Fruit fly (Drosophila melanogaster) whole organism, embryonic: ENCODE measurements around the gene CG9483.

Experiments
- Ada2b ChIP-seq: fragments of 200-800 bp; sonication (Bioruptor generic); IDR thresholded peaks from 2 replicates; pipeline ENCODE4 v1.3.6; 2022; ENCODE audit warnings: missing biosample characterization, missing genetic modification characterization
- C15 ChIP-seq: fragments of 200-800 bp; sonication (Bioruptor generic); IDR thresholded peaks from 3 replicates; pipeline ENCODE4 v1.3.6; 2022; ENCODE audit warnings: missing biosample characterization, missing genetic modification characterization
- CG10431 ChIP-seq: fragments of 200-800 bp; sonication (Bioruptor generic); optimal IDR thresholded peaks from 3 replicates; lab custom pipeline; 2018; ENCODE audit warnings: missing biosample characterization, mild to moderate bottlenecking, missing genetic modification characterization
- CG11085 ChIP-seq: fragments of 200-800 bp; sonication (Bioruptor generic); IDR thresholded peaks from 2 replicates; pipeline ENCODE4 v1.3.6; 2022; ENCODE audit warnings: missing biosample characterization, missing genetic modification characterization
- CG11456 ChIP-seq: fragments of 200-800 bp; sonication (Bioruptor generic); IDR thresholded peaks from 3 replicates; pipeline ENCODE4 v1.3.6; 2022; ENCODE audit warnings: missing biosample characterization, missing genetic modification characterization
- CG14965 ChIP-seq: fragments of 200-800 bp; sonication (Bioruptor generic); optimal IDR thresholded peaks from 2 replicates; lab custom pipeline; 2016; ENCODE audit warnings: missing biosample characterization, missing genetic modification characterization, borderline replicate concordance
- CG1647 ChIP-seq: fragments of 200-800 bp; sonication (Bioruptor generic); optimal IDR thresholded peaks from 3 replicates; lab custom pipeline; 2016; ENCODE audit warnings: missing biosample characterization, missing genetic modification characterization
- CG17829 ChIP-seq: fragments of 200-800 bp; optimal IDR thresholded peaks from 2 replicates; lab custom pipeline; 2019; ENCODE audit warnings: missing biosample characterization, mild to moderate bottlenecking, missing genetic modification characterization, moderate library complexity
- CG1832 ChIP-seq: fragments of 200-800 bp; sonication (Bioruptor generic); optimal IDR thresholded peaks from 2 replicates; lab custom pipeline; 2017; ENCODE audit warnings: missing biosample characterization, mild to moderate bottlenecking, missing genetic modification characterization, inconsistent platforms
- CG18619 ChIP-seq: fragments of 200-800 bp; sonication (Bioruptor generic); optimal IDR thresholded peaks from 3 replicates; lab custom pipeline; 2017; ENCODE audit warnings: missing biosample characterization, mild to moderate bottlenecking, missing genetic modification characterization
- CG3065 ChIP-seq: fragments of 200-800 bp; sonication (Bioruptor generic); optimal IDR thresholded peaks from 2 replicates; lab custom pipeline; 2016; ENCODE audit warnings: missing biosample characterization, missing genetic modification characterization
- CG33557 ChIP-seq: fragments of 200-800 bp; sonication (Bioruptor generic); optimal IDR thresholded peaks from 2 replicates; lab custom pipeline; 2019; ENCODE audit warnings: missing biosample characterization, mild to moderate bottlenecking, missing genetic modification characterization, moderate library complexity
- CG3407 ChIP-seq: fragments of 200-800 bp; sonication (Bioruptor generic); optimal IDR thresholded peaks from 2 replicates; lab custom pipeline; 2018; ENCODE audit warnings: missing biosample characterization, mild to moderate bottlenecking, missing genetic modification characterization
- CG4360 ChIP-seq: fragments of 200-800 bp; sonication (Bioruptor generic); IDR thresholded peaks from 2 replicates; pipeline ENCODE4 v1.3.6; 2022; ENCODE audit warnings: missing biosample characterization, missing genetic modification characterization
- CG5953 ChIP-seq: fragments of 200-800 bp; sonication (Bioruptor generic); IDR thresholded peaks from 2 replicates; pipeline ENCODE4 v1.3.6; 2022; ENCODE audit warnings: missing biosample characterization, missing genetic modification characterization
- CG7839 ChIP-seq: fragments of 200-800 bp; sonication (Bioruptor generic); optimal IDR thresholded peaks from 3 replicates; lab custom pipeline; 2018; ENCODE audit warnings: missing biosample characterization, mild to moderate bottlenecking, missing genetic modification characterization, moderate library complexity
- CG8290 ChIP-seq, 3 experiments: fragments of 200-800 bp; sonication (Bioruptor generic); optimal IDR thresholded peaks; 2 replicates each; lab custom pipeline; 2016 to 2019; ENCODE audit warnings: missing biosample characterization in 3 of 3, missing genetic modification characterization in 3 of 3, mild to moderate bottlenecking in 2 of 3, moderate library complexity in 1 of 3
- Elba2 ChIP-seq: fragments of 200-800 bp; sonication (Bioruptor generic); optimal IDR thresholded peaks from 3 replicates; lab custom pipeline; 2016; ENCODE audit warnings: missing biosample characterization, missing genetic modification characterization
- Fer1 ChIP-seq: fragments of 200-800 bp; sonication (Bioruptor generic); optimal IDR thresholded peaks from 2 replicates; lab custom pipeline; 2017; ENCODE audit warnings: missing biosample characterization, mild to moderate bottlenecking, missing genetic modification characterization
- HHEX ChIP-seq: fragments of 200-800 bp; sonication (Bioruptor generic); optimal IDR thresholded peaks from 3 replicates; lab custom pipeline; 2017; ENCODE audit warnings: missing biosample characterization, mild to moderate bottlenecking, missing genetic modification characterization, missing genetic modification reagents
- HmgZ ChIP-seq: fragments of 200-800 bp; sonication (Bioruptor generic); optimal IDR thresholded peaks from 2 replicates; lab custom pipeline; 2018; ENCODE audit warnings: missing biosample characterization, mild to moderate bottlenecking, missing genetic modification characterization
- Hr51 ChIP-seq, 2 experiments: fragments of 200-800 bp; sonication (Bioruptor generic); optimal IDR thresholded peaks; 2 replicates in 1 of 2; 3 replicates in 1 of 2; lab custom pipeline; 2016 to 2018; ENCODE audit warnings: missing biosample characterization in 2 of 2, missing genetic modification characterization in 2 of 2, mild to moderate bottlenecking in 1 of 2, moderate library complexity in 1 of 2
- Lhr ChIP-seq: fragments of 200-800 bp; sonication (Bioruptor generic); optimal IDR thresholded peaks from 3 replicates; lab custom pipeline; 2017; ENCODE audit warnings: mild to moderate bottlenecking, missing biosample characterization, missing genetic modification reagents, missing genetic modification characterization
- MTF-1 ChIP-seq: fragments of 200-800 bp; sonication (Bioruptor generic); optimal IDR thresholded peaks from 2 replicates; lab custom pipeline; 2018; ENCODE audit warnings: missing biosample characterization, mild to moderate bottlenecking, missing genetic modification characterization, borderline replicate concordance
- Mad ChIP-seq: fragments of 200-800 bp; sonication (Bioruptor generic); optimal IDR thresholded peaks from 2 replicates; lab custom pipeline; 2016; ENCODE audit warnings: missing biosample characterization, missing genetic modification characterization
- PHDP ChIP-seq: fragments of 200-800 bp; sonication (Bioruptor generic); optimal IDR thresholded peaks from 3 replicates; lab custom pipeline; 2018; ENCODE audit warnings: missing biosample characterization, mild to moderate bottlenecking, missing genetic modification characterization, moderate library complexity
- Spps ChIP-seq: fragments of 200-800 bp; sonication (Bioruptor generic); optimal IDR thresholded peaks from 2 replicates; lab custom pipeline; 2018; ENCODE audit warnings: missing biosample characterization, mild to moderate bottlenecking, missing genetic modification characterization
- Vsx1 ChIP-seq: fragments of 200-800 bp; sonication (Bioruptor generic); optimal IDR thresholded peaks from 2 replicates; lab custom pipeline; 2017; ENCODE audit warnings: missing biosample characterization, mild to moderate bottlenecking, missing genetic modification characterization, missing genetic modification reagents
- Xbp1 ChIP-seq: fragments of 200-800 bp; sonication (Bioruptor generic); optimal IDR thresholded peaks from 3 replicates; lab custom pipeline; 2016; ENCODE audit warnings: missing biosample characterization, mild to moderate bottlenecking, missing genetic modification characterization
- Xrp1 ChIP-seq: fragments of 200-800 bp; sonication (Bioruptor generic); IDR thresholded peaks from 2 replicates; pipeline ENCODE4 v1.3.6; 2022; ENCODE audit warnings: missing biosample characterization, missing genetic modification characterization
- aop ChIP-seq: fragments of 200-800 bp; sonication (Bioruptor generic); IDR thresholded peaks from 2 replicates; pipeline ENCODE4 v1.3.6; 2022; ENCODE audit warnings: missing biosample characterization, missing genetic modification characterization
- bab2 ChIP-seq: fragments of 200-800 bp; sonication (Bioruptor generic); optimal IDR thresholded peaks from 2 replicates; lab custom pipeline; 2016; ENCODE audit warnings: missing biosample characterization, missing genetic modification characterization
- bcd ChIP-seq: fragments of 200-800 bp; sonication (Bioruptor generic); optimal IDR thresholded peaks from 2 replicates; lab custom pipeline; 2017; ENCODE audit warnings: missing biosample characterization, mild to moderate bottlenecking, missing genetic modification characterization
- ci ChIP-seq: fragments of 200-800 bp; sonication (Bioruptor generic); IDR thresholded peaks from 3 replicates; pipeline ENCODE4 v1.3.6; 2022; ENCODE audit warnings: missing biosample characterization, missing genetic modification characterization
- corto ChIP-seq: fragments of 200-800 bp; sonication (Bioruptor generic); optimal IDR thresholded peaks from 2 replicates; lab custom pipeline; 2016; ENCODE audit warnings: missing biosample characterization, mild to moderate bottlenecking, missing genetic modification characterization, moderate library complexity
- crc ChIP-seq: fragments of 200-800 bp; sonication (Bioruptor generic); optimal IDR thresholded peaks from 2 replicates; lab custom pipeline; 2016; ENCODE audit warnings: missing biosample characterization, missing genetic modification characterization
- en ChIP-seq: fragments of 200-800 bp; sonication (Bioruptor generic); optimal IDR thresholded peaks from 2 replicates; lab custom pipeline; 2016; ENCODE audit warnings: missing biosample characterization, missing genetic modification characterization
- fd64A ChIP-seq: fragments of 200-800 bp; sonication (Bioruptor generic); optimal IDR thresholded peaks from 3 replicates; lab custom pipeline; 2018; ENCODE audit warnings: missing biosample characterization, mild to moderate bottlenecking, missing genetic modification characterization
- gsb-n ChIP-seq: fragments of 200-800 bp; sonication (Bioruptor generic); optimal IDR thresholded peaks from 3 replicates; lab custom pipeline; 2018; ENCODE audit warnings: missing biosample characterization, mild to moderate bottlenecking, missing genetic modification characterization
- jumu ChIP-seq: fragments of 200-800 bp; sonication (Bioruptor generic); optimal IDR thresholded peaks from 3 replicates; lab custom pipeline; 2016; ENCODE audit warnings: missing biosample characterization, missing genetic modification characterization
- nmo ChIP-seq: fragments of 200-800 bp; sonication (Bioruptor generic); optimal IDR thresholded peaks from 2 replicates; lab custom pipeline; 2018; ENCODE audit warnings: missing biosample characterization, mild to moderate bottlenecking, missing genetic modification characterization, moderate library complexity
- onecut ChIP-seq: fragments of 200-800 bp; sonication (Bioruptor generic); IDR thresholded peaks from 2 replicates; pipeline ENCODE4 v1.3.6; 2022; ENCODE audit warnings: missing biosample characterization, missing genetic modification characterization
- ro ChIP-seq: fragments of 200-800 bp; sonication (Bioruptor generic); IDR thresholded peaks from 2 replicates; pipeline ENCODE4 v1.3.6; 2022; ENCODE audit warnings: missing biosample characterization, missing genetic modification characterization
- shn ChIP-seq: fragments of 200-800 bp; sonication (Bioruptor generic); optimal IDR thresholded peaks from 3 replicates; lab custom pipeline; 2016; ENCODE audit warnings: missing biosample characterization, missing genetic modification characterization
- stwl ChIP-seq: fragments of 200-800 bp; sonication (Bioruptor generic); optimal IDR thresholded peaks from 3 replicates; lab custom pipeline; 2018; ENCODE audit warnings: missing biosample characterization, mild to moderate bottlenecking, missing genetic modification characterization, moderate library complexity
- sug ChIP-seq: fragments of 200-800 bp; optimal IDR thresholded peaks from 2 replicates; lab custom pipeline; 2019; ENCODE audit warnings: missing biosample characterization, mild to moderate bottlenecking, missing genetic modification characterization, moderate library complexity
- tio ChIP-seq: fragments of 200-800 bp; sonication (Bioruptor generic); optimal IDR thresholded peaks from 2 replicates; lab custom pipeline; 2017; ENCODE audit warnings: missing biosample characterization, missing genetic modification characterization, inconsistent platforms
- unpg ChIP-seq: fragments of 200-800 bp; sonication (Bioruptor generic); optimal IDR thresholded peaks from 3 replicates; lab custom pipeline; 2018; ENCODE audit warnings: missing biosample characterization, mild to moderate bottlenecking, missing genetic modification characterization, moderate library complexity
- vvl ChIP-seq: fragments of 200-800 bp; sonication (Bioruptor generic); IDR thresholded peaks from 2 replicates; pipeline ENCODE4 v1.3.6; 2022; ENCODE audit warnings: missing biosample characterization, missing genetic modification characterization
- wek ChIP-seq: fragments of 200-800 bp; sonication (Bioruptor generic); optimal IDR thresholded peaks from 3 replicates; lab custom pipeline; 2018; ENCODE audit warnings: missing biosample characterization, mild to moderate bottlenecking, missing genetic modification characterization, moderate library complexity

The CG9483 gene

DNA sequence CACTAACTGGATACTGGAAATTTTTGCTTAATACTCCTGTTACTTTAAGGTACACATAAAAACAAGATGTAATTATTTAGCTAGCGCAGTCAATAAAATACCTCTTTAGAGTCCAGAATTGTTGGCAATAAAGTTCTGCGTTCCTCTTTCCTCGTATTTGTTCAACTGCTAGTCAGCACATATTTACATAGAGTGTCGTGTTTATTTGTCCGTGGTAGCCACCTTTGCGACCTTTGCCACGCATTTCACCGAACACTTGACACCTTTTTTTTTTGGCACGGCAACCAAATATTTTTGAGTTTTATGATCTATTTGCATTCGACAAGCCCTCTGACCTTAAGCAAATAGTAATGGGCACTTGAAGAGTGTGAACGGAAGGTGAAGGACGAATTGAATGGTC is 20.6 kb upstream of the CG9483 start (continued):
- TF ChIP-seq CG3407 (GFP tag; lab: Kevin White, UChicago) (peak; percentile 93), CG1647 (GFP tag; lab: Kevin White, UChicago) (peak; percentile 73), C15 (GFP tag; lab: Robert Waterston, UW) (no peak), Xrp1 (GFP tag; lab: Robert Waterston, UW) (peak; percentile 85), Elba2 (GFP tag; lab: Kevin White, UChicago) (peak; percentile 60), stwl (tag; lab: Kevin White, UChicago) (peak; percentile 40), gsb-n (tag; lab: Kevin White, UChicago) (peak; percentile 91), Mad (peak; percentile 84), CG7839 (peak; percentile 37), bcd (GFP tag; lab: Kevin White, UChicago) (peak; percentile 59), Fer1 (GFP tag; lab: Kevin White, UChicago) (peak; percentile 50), ci (GFP tag; lab: Robert Waterston, UW) (peak; percentile 83), CG8290 (GFP tag; optimal IDR thresholded peaks at IDR 0.05; lab: Kevin White, UChicago) (peak; percentile 37), CG8290 (tag; optimal IDR thresholded peaks at IDR 0.05; lab: Kevin White, UChicago) (peak; percentile 73 to 78), MTF-1 (peak; percentile 84), Hr51 (GFP tag; optimal IDR thresholded peaks at IDR 0.05; lab: Kevin White, UChicago) (peak in 1 of 2 experiments; percentile 88), fd64A (GFP tag; lab: Kevin White, UChicago) (peak; percentile 27), CG33557 (peak; percentile 97), aop (GFP tag; lab: Robert Waterston, UW) (no peak), Ada2b (no peak), PHDP (tag; lab: Kevin White, UChicago) (peak; percentile 80), Spps (tag; lab: Kevin White, UChicago) (peak; percentile 43), tio (peak; percentile 80), HHEX (peak; percentile 55), sug (tag; lab: Kevin White, UChicago) (no peak), Lhr (GFP tag; lab: Kevin White, UChicago) (peak; percentile 91), CG10431 (GFP tag; lab: Kevin White, UChicago) (peak; percentile 74), CG14965 (GFP tag; lab: Kevin White, UChicago) (peak; percentile 5), CG11456 (GFP tag; lab: Robert Waterston, UW) (peak; percentile 79), unpg (GFP tag; lab: Kevin White, UChicago) (peak; percentile 83), HmgZ (tag; lab: Kevin White, UChicago) (peak; percentile 85), ro (GFP tag; lab: Robert Waterston, UW) (no peak), corto (GFP tag; lab: Kevin White, UChicago) (no peak), CG4360 (GFP tag; lab: Robert Waterston, UW) (peak; percentile 37; the same call in 1 of the 2 replicates), vvl (GFP tag; lab: Robert Waterston, UW) (peak; percentile 79), CG17829 (tag; lab: Kevin White, UChicago) (peak; percentile 36), wek (GFP tag; lab: Kevin White, UChicago) (peak; percentile 90), Vsx1 (peak; percentile 87), bab2 (GFP tag; lab: Kevin White, UChicago) (peak; percentile 79), CG18619 (GFP tag; lab: Kevin White, UChicago) (peak; percentile 76), Xbp1 (peak; percentile 1), onecut (GFP tag; lab: Robert Waterston, UW) (peak; percentile 55), CG1832 (GFP tag; lab: Kevin White, UChicago) (no peak), CG5953 (GFP tag; lab: Robert Waterston, UW) (peak; percentile 37; the same call in 1 of the 2 replicates), crc (GFP tag; lab: Kevin White, UChicago) (peak; percentile 33), jumu (GFP tag; lab: Kevin White, UChicago) (peak; percentile 47), CG3065 (GFP tag; lab: Kevin White, UChicago) (peak; percentile 85), nmo (GFP tag; lab: Kevin White, UChicago) (no peak), CG11085 (GFP tag; lab: Robert Waterston, UW) (no peak), shn (GFP tag; lab: Kevin White, UChicago) (peak; percentile 68), en (GFP tag; lab: Kevin White, UChicago) (peak; percentile 0)
